Worm (Caenorhabditis elegans) whole organism, late embryonic: Measurements from ENCODE around the gene his-72.

Experiments used
- ama-1 ChIP-seq: fragments of 150-350 bp; optimal IDR thresholded peaks from 2 replicates; lab custom pipeline; 2014
- ceh-45 ChIP-seq: fragments of 200-800 bp; sonication (Bioruptor generic); IDR thresholded peaks from 2 replicates; pipeline ENCODE4 v1.3.6; 2022; ENCODE audit warnings: missing genetic modification reagents, missing genetic modification characterization, missing compliant biosample characterization
- dmd-4 ChIP-seq: sonication (generic microtip); optimal IDR thresholded peaks from 2 replicates; lab custom pipeline; 2016; ENCODE audit warnings: borderline replicate concordance, missing genetic modification characterization, missing compliant biosample characterization
- elt-2 ChIP-seq: sonication (generic microtip); optimal IDR thresholded peaks from 2 replicates; lab custom pipeline; 2016; ENCODE audit warnings: missing genetic modification reagents, missing genetic modification characterization, missing compliant biosample characterization
- fax-1 ChIP-seq: sonication (generic microtip); optimal IDR thresholded peaks from 2 replicates; lab custom pipeline; 2016; ENCODE audit warnings: missing genotype, missing genetic modification characterization, missing compliant biosample characterization
- fkh-10 ChIP-seq: fragments of 150-350 bp; optimal IDR thresholded peaks from 2 replicates; lab custom pipeline; 2014; ENCODE audit warnings: missing biosample characterization, missing genetic modification reagents, missing genetic modification characterization
- fkh-6 ChIP-seq: sonication (generic microtip); optimal IDR thresholded peaks from 2 replicates; lab custom pipeline; 2016; ENCODE audit warnings: missing genetic modification characterization, missing compliant biosample characterization
- hlh-6 ChIP-seq: sonication (generic microtip); optimal IDR thresholded peaks from 2 replicates; lab custom pipeline; 2016; ENCODE audit warnings: missing genotype, missing genetic modification characterization, missing compliant biosample characterization
- nfya-1 ChIP-seq: sonication (generic microtip); optimal IDR thresholded peaks from 2 replicates; lab custom pipeline; 2017; ENCODE audit warnings: missing genetic modification characterization, mild to moderate bottlenecking, missing compliant biosample characterization, antibody characterized with exemption, moderate library complexity
- nhr-11 ChIP-seq: fragments of 150-350 bp; optimal IDR thresholded peaks from 2 replicates; lab custom pipeline; 2014; ENCODE audit warnings: missing biosample characterization, missing genetic modification characterization
- pqm-1 ChIP-seq: sonication (generic microtip); optimal IDR thresholded peaks from 2 replicates; lab custom pipeline; 2016; ENCODE audit warnings: missing genetic modification characterization, missing compliant biosample characterization
- unc-55 ChIP-seq: sonication (generic microtip); optimal IDR thresholded peaks from 2 replicates; lab custom pipeline; 2017; ENCODE audit warnings: missing biosample characterization, missing genetic modification reagents, missing genetic modification characterization

ce11 chrIII:12349027-12349426 is 19.8 kb downstream of the his-72 start:
- TF ChIP-seq nhr-11 (no peak), unc-55 (GFP tag; lab: Kevin White, UChicago) (no peak), dmd-4 (tag; lab: Kevin White, UChicago) (no peak), ama-1 (lab: Kevin White, UChicago) (no peak), hlh-6 (tag; lab: Kevin White, UChicago) (no peak), nfya-1 (tag; lab: Kevin White, UChicago) (peak; percentile 81), fax-1 (no peak), pqm-1 (tag; lab: Kevin White, UChicago) (no peak), elt-2 (tag; lab: Kevin White, UChicago) (no peak), fkh-6 (tag; lab: Kevin White, UChicago) (no peak), fkh-10 (GFP tag; lab: Kevin White, UChicago) (no peak), ceh-45 (GFP tag; lab: Robert Waterston, UW) (no peak)
